Worm (Caenorhabditis elegans) whole organism, midembryonic: ENCODE data around the gene col-157.
"Not testable (repeated sequence)": the region's sequence is repeated elsewhere in the genome, so short reads cannot be mapped to it uniquely, and the experiment has no call there.

ENCODE experiments used
- T22C8.4 ChIP-seq: fragments of 200-800 bp; sonication (Bioruptor generic); IDR thresholded peaks from 2 replicates; pipeline ENCODE4 v1.3.6; 2022; ENCODE audit warnings: missing genetic modification characterization, missing compliant biosample characterization
- cog-1 ChIP-seq: sonication (generic microtip); optimal IDR thresholded peaks from 2 replicates; lab custom pipeline; 2016; ENCODE audit warnings: missing genetic modification characterization, missing compliant biosample characterization
- flt-1 ChIP-seq: fragments of 200-800 bp; sonication (Bioruptor generic); IDR thresholded peaks from 2 replicates; pipeline ENCODE4 v1.3.6; 2022; ENCODE audit warnings: missing genetic modification characterization, missing compliant biosample characterization
- klf-2 ChIP-seq: fragments of 200-800 bp; sonication (Bioruptor generic); conservative IDR thresholded peaks from 2 replicates; pipeline ENCODE4 v1.3.6; 2022; ENCODE audit warnings: missing genetic modification reagents, missing genetic modification characterization, missing compliant biosample characterization
- med-1 ChIP-seq: sonication (generic microtip); optimal IDR thresholded peaks from 2 replicates; lab custom pipeline; 2017; ENCODE audit warnings: missing genetic modification characterization, mild to moderate bottlenecking, missing compliant biosample characterization, antibody characterized with exemption, missing genetic modification reagents; ENCODE audit not compliant: insufficient read depth
- ref-1 ChIP-seq: fragments of 200-800 bp; sonication (Bioruptor generic); conservative IDR thresholded peaks from 2 replicates; pipeline ENCODE4 v1.3.6; 2022; ENCODE audit warnings: missing genetic modification reagents, missing genetic modification characterization, missing compliant biosample characterization
- tab-1 ChIP-seq: fragments of 200-800 bp; sonication (Bioruptor generic); IDR thresholded peaks from 2 replicates; pipeline ENCODE4 v1.3.6; 2022; ENCODE audit warnings: missing genetic modification characterization, missing compliant biosample characterization
- ztf-23 ChIP-seq: fragments of 200-800 bp; sonication (Bioruptor generic); IDR thresholded peaks from 2 replicates; pipeline ENCODE4 v1.3.6; 2022; ENCODE audit warnings: missing genetic modification reagents, missing genetic modification characterization, missing compliant biosample characterization
- ztf-29 ChIP-seq: fragments of 200-800 bp; sonication (Bioruptor generic); IDR thresholded peaks from 2 replicates; pipeline ENCODE4 v1.3.6; 2022; ENCODE audit warnings: missing genetic modification reagents, missing genetic modification characterization, missing compliant biosample characterization

col-157 gene

DNA sequence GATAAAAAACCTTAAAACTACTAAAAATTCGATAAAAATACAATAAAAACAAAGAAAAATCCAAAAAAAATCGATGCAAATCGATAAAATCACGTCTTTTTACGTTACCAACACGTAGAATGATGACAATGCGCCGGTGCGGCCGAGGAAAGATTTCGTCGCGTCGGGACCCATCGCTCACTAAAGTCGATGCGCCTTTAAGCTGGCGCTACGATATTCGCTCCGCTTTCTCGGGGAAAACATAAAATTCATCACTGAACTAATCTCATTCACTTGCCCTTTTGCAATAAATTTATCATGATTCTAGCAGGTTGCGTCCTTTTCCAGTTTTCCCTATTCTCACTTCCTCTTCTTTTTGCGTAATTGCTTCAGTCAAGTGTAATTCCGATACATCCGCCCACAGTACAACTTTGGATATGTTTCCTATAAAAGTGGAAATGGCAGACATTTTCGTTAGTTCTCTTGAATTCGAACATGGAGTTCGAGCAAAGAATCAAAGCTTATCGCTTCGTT lies at the start of gene col-157:
TSS of gene col-157 (plus strand) at position 463 of the 513 bp plus-strand sequence.
- not testable (repeated sequence) for TF ChIP-seq klf-2 (GFP tag; lab: Robert Waterston, UW); ztf-29 (GFP tag; lab: Robert Waterston, UW); flt-1

- no peak for TF ChIP-seq ztf-23 (GFP tag; lab: Robert Waterston, UW)
- no peak for TF ChIP-seq cog-1 (tag; lab: Kevin White, UChicago)
- TF ChIP-seq med-1 (GFP tag; lab: Kevin White, UChicago): no peak
- TF ChIP-seq tab-1 (GFP tag; lab: Robert Waterston, UW): no peak
- no peak for TF ChIP-seq ref-1
- no peak for TF ChIP-seq ztf-29 (GFP tag; lab: Robert Waterston, UW)
- no peak for TF ChIP-seq flt-1
These were observed 48.6 kb upstream of the col-157 start for ce11 chrV:11435242-11435641.

DNA sequence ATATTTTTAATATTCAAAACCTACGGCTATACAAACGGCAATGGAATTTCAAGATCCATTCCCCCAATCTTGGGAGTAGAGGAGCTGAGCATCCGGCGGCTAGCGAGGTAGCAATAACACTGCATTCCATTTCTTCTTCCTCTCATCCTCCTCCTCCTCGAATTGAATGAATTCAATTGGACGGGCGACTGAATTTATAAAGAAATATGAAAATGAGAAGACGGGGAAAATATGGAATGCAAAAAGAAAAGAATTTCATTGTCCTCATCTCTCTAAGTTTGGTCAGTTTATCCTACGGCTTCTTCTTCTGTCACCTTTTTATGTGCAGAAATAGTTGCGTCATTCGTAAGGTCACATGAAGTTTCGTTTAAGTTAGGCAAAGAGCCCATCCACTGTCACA lies 47.4 kb upstream of the col-157 start:
- TF ChIP-seq cog-1 (tag; lab: Kevin White, UChicago): no peak
- no peak for TF ChIP-seq T22C8.4 (GFP tag; lab: Robert Waterston, UW)
- no peak for TF ChIP-seq ztf-29 (GFP tag; lab: Robert Waterston, UW)
- TF ChIP-seq tab-1 (GFP tag; lab: Robert Waterston, UW): no peak
- TF ChIP-seq ref-1: no peak
- TF ChIP-seq flt-1: no peak
- no peak for TF ChIP-seq klf-2 (GFP tag; lab: Robert Waterston, UW)
- TF ChIP-seq ztf-23 (GFP tag; lab: Robert Waterston, UW): no peak
- no peak for TF ChIP-seq med-1 (GFP tag; lab: Kevin White, UChicago)

DNA sequence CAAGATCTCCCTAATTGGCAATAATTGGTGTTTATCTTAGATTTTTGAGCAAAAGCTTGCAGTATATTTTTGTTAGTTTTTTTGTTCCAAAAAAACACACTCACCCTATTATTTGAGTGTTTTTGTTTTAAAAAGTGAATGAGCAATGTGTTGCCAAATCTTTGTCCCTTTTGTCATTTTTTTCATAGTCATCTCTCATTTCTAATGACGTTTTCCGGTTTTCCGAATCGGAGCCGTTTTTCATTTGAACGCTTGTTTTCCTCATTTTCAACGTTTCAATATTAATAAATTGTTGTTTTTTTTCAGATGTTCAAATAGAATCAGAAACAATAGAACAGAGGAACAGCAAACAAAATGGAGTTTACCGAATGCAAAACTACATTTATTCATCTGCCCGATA lies 45.4 kb upstream of the col-157 start, which contains the start of gene dmsr-1:
TSS of gene dmsr-1 (plus strand) at position 301 of the 400 bp plus-strand sequence.
- TF ChIP-seq cog-1 (tag; lab: Kevin White, UChicago) (no peak), tab-1 (GFP tag; lab: Robert Waterston, UW) (no peak), ztf-23 (GFP tag; lab: Robert Waterston, UW) (no peak), klf-2 (GFP tag; lab: Robert Waterston, UW) (no peak), med-1 (GFP tag; lab: Kevin White, UChicago) (no peak), ref-1 (no peak), ztf-29 (GFP tag; lab: Robert Waterston, UW) (no peak), flt-1 (no peak), T22C8.4 (GFP tag; lab: Robert Waterston, UW) (no peak)

DNA sequence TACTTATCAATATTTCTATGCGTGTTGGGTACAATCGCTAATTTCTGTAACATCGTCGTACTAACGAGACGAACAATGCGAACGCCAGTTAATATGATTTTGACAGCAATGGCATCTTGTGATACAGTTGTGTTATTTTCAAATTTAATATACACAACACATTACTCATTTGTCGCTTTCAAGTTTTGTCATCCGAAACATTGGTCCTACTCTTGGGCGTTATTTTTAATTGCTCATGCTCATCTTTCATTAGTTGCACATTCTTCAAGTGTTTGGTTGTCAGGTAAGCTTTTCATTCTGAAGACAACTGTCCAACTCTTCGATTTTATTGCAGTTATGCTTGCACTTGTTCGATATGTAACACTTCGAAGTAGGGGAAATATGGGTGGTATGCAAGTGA lies 44.6 kb upstream of the col-157 start:
- TF ChIP-seq T22C8.4 (GFP tag; lab: Robert Waterston, UW) (no peak), ztf-23 (GFP tag; lab: Robert Waterston, UW) (no peak), cog-1 (tag; lab: Kevin White, UChicago) (no peak), med-1 (GFP tag; lab: Kevin White, UChicago) (no peak), ref-1 (no peak), klf-2 (GFP tag; lab: Robert Waterston, UW) (no peak), ztf-29 (GFP tag; lab: Robert Waterston, UW) (no peak), flt-1 (no peak), tab-1 (GFP tag; lab: Robert Waterston, UW) (no peak)

ce11 chrV:11443503-11443902 lies 40.3 kb upstream of the col-157 start, which contains the start of gene F57B7.2:
Gene F57B7.2, minus strand, starts transcription at chrV:11443603.
- TF ChIP-seq klf-2 (GFP tag; lab: Robert Waterston, UW) (no peak), tab-1 (GFP tag; lab: Robert Waterston, UW) (no peak), ztf-29 (GFP tag; lab: Robert Waterston, UW) (no peak), T22C8.4 (GFP tag; lab: Robert Waterston, UW) (no peak), flt-1 (no peak), med-1 (GFP tag; lab: Kevin White, UChicago) (no peak), ref-1 (no peak), cog-1 (tag; lab: Kevin White, UChicago) (no peak), ztf-23 (GFP tag; lab: Robert Waterston, UW) (no peak)

DNA sequence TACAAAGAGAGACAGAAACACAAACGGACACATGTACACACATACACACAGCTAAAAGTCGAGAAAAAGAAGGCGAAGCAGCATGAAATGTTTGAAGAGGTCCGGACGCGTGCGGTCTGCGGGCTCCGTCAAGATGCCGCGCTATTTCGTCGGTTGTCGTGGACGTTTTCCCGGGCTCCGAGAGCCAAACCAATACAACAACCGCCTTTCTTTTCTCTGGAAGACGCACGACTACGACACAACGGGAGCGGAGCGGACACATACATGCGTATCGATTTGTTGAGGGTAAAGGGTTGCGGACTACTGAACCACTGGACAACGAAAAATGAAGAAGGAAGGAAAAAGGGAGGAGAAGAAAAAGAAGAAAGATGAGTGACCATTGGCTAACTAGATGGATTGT lies 38.5 kb upstream of the col-157 start:
- TF ChIP-seq med-1 (GFP tag; lab: Kevin White, UChicago) (no peak), ztf-29 (GFP tag; lab: Robert Waterston, UW) (no peak), klf-2 (GFP tag; lab: Robert Waterston, UW) (no peak), flt-1 (no peak), ztf-23 (GFP tag; lab: Robert Waterston, UW) (no peak), cog-1 (tag; lab: Kevin White, UChicago) (no peak), T22C8.4 (GFP tag; lab: Robert Waterston, UW) (peak; percentile 41; the same call in 1 of the 2 replicates), tab-1 (GFP tag; lab: Robert Waterston, UW) (no peak)

DNA sequence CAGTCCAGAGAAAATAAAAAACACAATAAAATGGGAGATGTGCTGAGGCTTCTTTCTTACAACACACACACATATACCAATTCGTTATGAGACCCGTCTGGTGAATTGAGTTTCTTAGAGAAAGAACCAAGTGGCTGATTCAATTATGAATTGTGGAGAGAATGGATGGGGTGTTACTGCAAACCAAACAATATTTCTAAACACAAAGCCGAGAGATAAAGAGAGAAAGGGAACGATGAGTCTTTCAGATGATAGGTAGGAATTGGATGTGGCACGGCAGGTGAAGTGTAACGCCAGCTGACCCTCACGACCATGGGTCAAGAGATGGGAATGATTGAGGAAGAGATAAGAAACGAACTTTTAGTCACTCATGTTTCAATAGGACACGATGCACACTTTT lies 37.5 kb upstream of the col-157 start, which contains the start of gene mig-17:
TSS of gene mig-17 (plus strand) at position 389 of the 400 bp plus-strand sequence.
- no peak for TF ChIP-seq med-1 (GFP tag; lab: Kevin White, UChicago)
- no peak for TF ChIP-seq flt-1
- TF ChIP-seq ztf-29 (GFP tag; lab: Robert Waterston, UW): no peak
- TF ChIP-seq klf-2 (GFP tag; lab: Robert Waterston, UW): no peak
- TF ChIP-seq T22C8.4 (GFP tag; lab: Robert Waterston, UW): no peak
- TF ChIP-seq ztf-23 (GFP tag; lab: Robert Waterston, UW): no peak
- no peak for TF ChIP-seq cog-1 (tag; lab: Kevin White, UChicago)
- no peak for TF ChIP-seq tab-1 (GFP tag; lab: Robert Waterston, UW)
- TF ChIP-seq ref-1: no peak

DNA sequence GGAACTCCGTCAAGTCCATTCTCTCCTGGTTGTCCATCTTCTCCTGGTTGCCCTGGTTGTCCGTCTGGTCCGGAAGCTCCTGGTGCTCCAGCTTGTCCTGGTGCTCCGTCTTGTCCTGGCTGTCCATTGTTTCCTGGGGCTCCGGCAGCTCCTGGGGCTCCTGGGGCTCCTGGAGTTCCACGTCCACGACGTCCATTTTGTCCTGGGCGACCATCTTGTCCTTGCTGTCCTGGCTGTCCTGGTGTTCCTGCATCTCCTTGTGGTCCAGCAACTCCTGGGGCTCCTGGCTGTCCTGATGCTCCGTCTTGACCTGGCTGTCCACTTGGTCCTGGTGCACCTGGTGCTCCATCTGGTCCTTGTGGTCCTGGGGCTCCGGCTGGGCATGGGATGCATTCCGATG lies 34.4 kb upstream of the col-157 start:
- no peak for TF ChIP-seq cog-1 (tag; lab: Kevin White, UChicago)
- no peak for TF ChIP-seq flt-1
- no peak for TF ChIP-seq T22C8.4 (GFP tag; lab: Robert Waterston, UW)
- no peak for TF ChIP-seq ztf-23 (GFP tag; lab: Robert Waterston, UW)
- TF ChIP-seq ref-1: no peak
- no peak for TF ChIP-seq klf-2 (GFP tag; lab: Robert Waterston, UW)
- no peak for TF ChIP-seq med-1 (GFP tag; lab: Kevin White, UChicago)
- no peak for TF ChIP-seq ztf-29 (GFP tag; lab: Robert Waterston, UW)
- no peak for TF ChIP-seq tab-1 (GFP tag; lab: Robert Waterston, UW)
